Worm (Caenorhabditis elegans): ENCODE results near the gene Y25C1A.7.

DNA sequence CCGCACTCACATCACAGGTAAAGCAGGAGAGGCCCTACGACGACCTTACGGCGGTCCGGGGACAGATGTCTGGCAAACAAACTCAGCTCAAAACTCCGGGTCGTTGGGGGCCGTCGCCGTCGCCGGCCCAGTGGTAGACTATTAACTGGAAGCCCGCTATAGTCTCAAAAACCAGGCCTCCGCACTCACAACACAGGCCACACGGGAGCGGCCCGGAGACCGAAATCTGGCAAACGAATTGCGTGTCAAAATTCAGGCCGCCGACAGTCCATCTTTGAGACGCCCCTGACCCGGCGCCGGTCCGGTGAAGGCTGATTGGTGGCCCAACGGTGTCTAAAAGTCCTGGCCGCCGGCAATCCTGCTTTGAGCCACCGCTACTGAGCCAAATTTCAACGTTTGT, 25.4 kb downstream of the Y25C1A.7 start:
- TF ChIP-seq ama-1 (optimal IDR thresholded peaks at IDR 0.05) (no peak), pha-4 (GFP tag; IDR thresholded peaks at IDR 0.05) (no peak), pha-4 (tag; optimal IDR thresholded peaks at IDR 0.05) (no peak), Y5F2A.4 (GFP tag; optimal IDR thresholded peaks at IDR 0.05) (no peak), F49E8.2 (tag; optimal IDR thresholded peaks at IDR 0.05; ENCODE audit: borderline replicate concordance) (no peak)
